Worm (Caenorhabditis elegans) whole organism, early embryonic: Measurements from ENCODE around the gene C06E1.1.

Experiments used
- B0310.2 ChIP-seq: sonication (generic microtip); optimal IDR thresholded peaks from 2 replicates; lab custom pipeline; 2016; ENCODE audit warnings: mild to moderate bottlenecking, missing genetic modification characterization, missing compliant biosample characterization
- F13C5.2 ChIP-seq: sonication (generic microtip); optimal IDR thresholded peaks from 2 replicates; lab custom pipeline; 2017; ENCODE audit warnings: mild to moderate bottlenecking, missing genetic modification characterization, inconsistent platforms, missing compliant biosample characterization
- aly-1 ChIP-seq: sonication (generic microtip); optimal IDR thresholded peaks from 2 replicates; lab custom pipeline; 2016; ENCODE audit warnings: missing genetic modification characterization, missing compliant biosample characterization
- ama-1 ChIP-seq: fragments of 150-350 bp; optimal IDR thresholded peaks from 2 replicates; lab custom pipeline; 2014
- ceh-13 ChIP-seq: fragments of 200-800 bp; sonication (Bioruptor generic); optimal IDR thresholded peaks from 2 replicates; lab custom pipeline; 2018; ENCODE audit warnings: mild to moderate bottlenecking, missing genetic modification characterization, missing compliant biosample characterization
- ceh-36 ChIP-seq: sonication (generic microtip); optimal IDR thresholded peaks from 2 replicates; lab custom pipeline; 2016; ENCODE audit warnings: missing genetic modification characterization, inconsistent platforms, missing compliant biosample characterization
- ets-7 ChIP-seq: sonication (generic microtip); optimal IDR thresholded peaks from 2 replicates; lab custom pipeline; 2016; ENCODE audit warnings: missing genotype, missing genetic modification characterization, missing compliant biosample characterization
- flt-1 ChIP-seq: fragments of 200-800 bp; sonication (Bioruptor generic); IDR thresholded peaks from 2 replicates; pipeline ENCODE4 v1.3.6; 2022; ENCODE audit warnings: missing genetic modification characterization, missing compliant biosample characterization
- hmbx-1 ChIP-seq: sonication (generic microtip); optimal IDR thresholded peaks from 2 replicates; lab custom pipeline; 2016; ENCODE audit warnings: mild to moderate bottlenecking, missing genetic modification characterization, missing compliant biosample characterization
- hmg-4 ChIP-seq: fragments of 200-800 bp; sonication (Bioruptor generic); optimal IDR thresholded peaks from 2 replicates; lab custom pipeline; 2018; ENCODE audit warnings: mild to moderate bottlenecking, missing genetic modification characterization, missing compliant biosample characterization
- hnd-1 ChIP-seq: sonication (generic microtip); optimal IDR thresholded peaks from 2 replicates; lab custom pipeline; 2016; ENCODE audit warnings: missing genetic modification characterization, missing compliant biosample characterization
- pes-1 ChIP-seq: fragments of 200-800 bp; sonication (Bioruptor generic); IDR thresholded peaks from 2 replicates; pipeline ENCODE4 v1.3.6; 2022; ENCODE audit warnings: missing genetic modification reagents, missing genetic modification characterization, missing compliant biosample characterization
- scrt-1 ChIP-seq: fragments of 200-800 bp; sonication (Bioruptor generic); IDR thresholded peaks from 2 replicates; pipeline ENCODE4 v1.3.6; 2022; ENCODE audit warnings: missing genetic modification characterization, missing compliant biosample characterization
- sea-1 ChIP-seq: fragments of 200-800 bp; sonication (Bioruptor generic); conservative IDR thresholded peaks from 2 replicates; pipeline ENCODE4 v1.3.6; 2022; ENCODE audit warnings: missing genetic modification characterization, missing compliant biosample characterization
- tbx-11 ChIP-seq: fragments of 200-800 bp; sonication (Bioruptor generic); IDR thresholded peaks from 2 replicates; pipeline ENCODE4 v1.3.6; 2022; ENCODE audit warnings: missing genetic modification characterization, missing compliant biosample characterization
- tbx-37 ChIP-seq: fragments of 200-800 bp; sonication (Bioruptor generic); conservative IDR thresholded peaks from 2 replicates; pipeline ENCODE4 v1.3.6; 2022; ENCODE audit warnings: missing genetic modification reagents, missing genetic modification characterization, missing compliant biosample characterization
- tra-4 ChIP-seq: sonication (generic microtip); optimal IDR thresholded peaks from 2 replicates; lab custom pipeline; 2017; ENCODE audit warnings: missing genetic modification characterization, missing compliant biosample characterization

Gene C06E1.1

DNA sequence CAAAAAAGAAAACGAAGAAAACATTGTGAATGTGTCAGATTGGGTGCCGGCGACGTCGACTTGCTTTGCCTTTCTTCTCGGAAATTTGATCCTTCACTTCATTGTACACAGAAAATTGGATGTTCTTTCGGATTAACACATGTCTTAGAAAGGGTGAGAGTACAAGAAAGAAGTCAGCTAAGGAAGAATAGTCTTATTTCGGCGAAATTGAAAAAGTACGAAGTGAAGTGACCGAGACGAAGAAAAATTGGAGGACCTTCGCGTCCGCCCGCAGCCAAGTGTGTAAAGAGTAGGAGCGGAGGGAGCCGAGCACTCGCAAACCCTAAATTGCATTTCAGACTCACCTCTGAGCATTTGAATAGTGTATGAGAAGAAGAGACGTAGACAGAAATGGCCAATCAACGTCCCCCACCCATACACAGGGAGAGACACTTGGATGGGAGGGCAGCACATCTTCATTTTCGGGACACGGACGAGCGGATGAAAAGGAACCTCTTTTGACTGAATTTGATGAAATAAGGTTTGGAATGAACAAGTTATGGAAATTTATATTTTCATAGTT, 17.0 kb upstream of the C06E1.1 start, which contains the start of gene glr-1:
TSS of gene glr-1 (minus strand) at position 51 of the 562 bp plus-strand sequence.
- TF ChIP-seq hmbx-1 (tag; lab: Kevin White, UChicago) = no peak
- TF ChIP-seq ama-1 (lab: Kevin White, UChicago) = no peak
- TF ChIP-seq tra-4 = no peak
- no peak for TF ChIP-seq ceh-36 (tag; lab: Kevin White, UChicago)
- no peak for TF ChIP-seq pes-1 (GFP tag; lab: Robert Waterston, UW)
- TF ChIP-seq tbx-37 (GFP tag; lab: Robert Waterston, UW) = no peak
- TF ChIP-seq tbx-11 (GFP tag; lab: Robert Waterston, UW) = no peak
- no peak for TF ChIP-seq hnd-1
- no peak for TF ChIP-seq scrt-1 (GFP tag; lab: Robert Waterston, UW)
- no peak for TF ChIP-seq B0310.2 (tag; lab: Kevin White, UChicago)
- no peak for TF ChIP-seq hmg-4 (GFP tag; lab: Kevin White, UChicago)
- no peak for TF ChIP-seq F13C5.2 (tag; lab: Kevin White, UChicago)
- TF ChIP-seq ceh-13 (GFP tag; lab: Kevin White, UChicago) = no peak
- TF ChIP-seq ets-7 = no peak
- no peak for TF ChIP-seq aly-1 (tag; lab: Kevin White, UChicago)

DNA sequence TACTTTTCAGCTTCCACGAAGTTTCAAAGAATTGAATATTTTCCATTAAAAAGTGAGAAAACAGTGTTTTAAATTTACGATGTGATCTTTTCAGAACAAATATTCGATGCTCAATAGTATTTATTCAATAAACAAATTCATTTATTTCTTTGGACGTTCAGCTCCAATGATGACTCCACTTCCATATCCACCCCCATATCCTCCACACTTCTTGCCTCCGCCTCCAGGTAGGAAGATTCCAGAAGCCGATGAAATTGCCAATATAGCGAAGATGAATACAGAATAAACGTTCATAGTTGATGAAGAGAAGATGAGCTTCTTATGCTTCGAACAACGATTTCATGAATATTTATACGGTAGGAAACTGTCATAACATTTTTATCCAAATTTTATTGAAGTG, 16.4 kb upstream of the C06E1.1 start, which contains the start of gene fip-3:
TSS of gene fip-3 (minus strand) at position 294 of the 400 bp plus-strand sequence.
- TF ChIP-seq F13C5.2 (tag; lab: Kevin White, UChicago) = no peak
- no peak for TF ChIP-seq B0310.2 (tag; lab: Kevin White, UChicago)
- no peak for TF ChIP-seq hmbx-1 (tag; lab: Kevin White, UChicago)
- no peak for TF ChIP-seq hnd-1
- no peak for TF ChIP-seq ama-1 (lab: Kevin White, UChicago)
- TF ChIP-seq tbx-37 (GFP tag; lab: Robert Waterston, UW) = no peak

DNA sequence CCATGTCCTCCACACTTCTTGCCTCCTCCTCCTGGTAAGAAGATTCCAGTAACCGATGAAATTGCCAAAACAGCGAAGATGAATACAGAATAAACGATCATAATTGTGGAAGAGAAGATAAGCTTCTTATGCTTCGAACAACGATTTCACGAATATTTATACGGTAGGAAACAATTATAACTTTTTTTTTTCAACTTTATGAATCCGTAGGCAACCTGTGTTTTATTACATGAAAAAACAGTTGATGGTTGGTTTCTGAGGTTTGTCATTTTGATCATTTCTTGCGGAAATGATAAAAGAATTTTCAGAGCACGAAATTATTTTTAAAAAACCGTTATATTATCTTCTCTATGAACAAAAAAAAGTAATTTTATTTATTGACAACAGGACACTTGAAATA, 14.8 kb upstream of the C06E1.1 start, which contains the start of gene fipr-16:
TSS of gene fipr-16 (minus strand) at position 101 of the 400 bp plus-strand sequence.
- TF ChIP-seq tra-4 (no peak), flt-1 (GFP tag; lab: Robert Waterston, UW) (no peak), aly-1 (tag; lab: Kevin White, UChicago) (no peak), ceh-36 (tag; lab: Kevin White, UChicago) (no peak), tbx-37 (GFP tag; lab: Robert Waterston, UW) (no peak), scrt-1 (GFP tag; lab: Robert Waterston, UW) (no peak), sea-1 (no peak), ama-1 (lab: Kevin White, UChicago) (no peak), ceh-13 (GFP tag; lab: Kevin White, UChicago) (no peak), hmbx-1 (tag; lab: Kevin White, UChicago) (no peak), pes-1 (GFP tag; lab: Robert Waterston, UW) (no peak), hnd-1 (no peak), ets-7 (no peak), F13C5.2 (tag; lab: Kevin White, UChicago) (no peak), tbx-11 (GFP tag; lab: Robert Waterston, UW) (no peak), hmg-4 (GFP tag; lab: Kevin White, UChicago) (no peak), B0310.2 (tag; lab: Kevin White, UChicago) (no peak)

DNA sequence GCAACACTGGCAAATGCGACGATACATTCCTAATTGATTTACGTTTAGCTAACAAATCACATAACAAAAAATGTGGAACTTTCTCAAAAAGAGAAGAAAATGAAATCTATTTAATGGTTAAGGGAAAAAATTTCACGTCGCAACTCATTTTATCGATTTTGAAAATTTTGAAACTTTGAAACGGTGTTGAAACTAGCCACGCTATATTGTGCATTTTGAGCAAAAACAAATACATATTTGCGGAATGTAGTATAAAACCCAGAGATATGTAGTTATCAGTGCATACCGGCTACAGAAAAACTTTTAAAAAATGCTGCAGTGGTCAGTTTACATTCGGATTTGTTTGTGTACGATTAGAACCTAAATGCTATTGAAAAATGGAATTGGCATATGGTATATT, 12.0 kb upstream of the C06E1.1 start, which contains the start of gene C06E1.7:
TSS of gene C06E1.7 (minus strand) at position 101 of the 400 bp plus-strand sequence.
- no peak for TF ChIP-seq ceh-13 (GFP tag; lab: Kevin White, UChicago)
- no peak for TF ChIP-seq tbx-37 (GFP tag; lab: Robert Waterston, UW)
- no peak for TF ChIP-seq scrt-1 (GFP tag; lab: Robert Waterston, UW)
- no peak for TF ChIP-seq hmg-4 (GFP tag; lab: Kevin White, UChicago)
- TF ChIP-seq ets-7 = no peak
- TF ChIP-seq sea-1 = no peak
- TF ChIP-seq tbx-11 (GFP tag; lab: Robert Waterston, UW) = no peak
- no peak for TF ChIP-seq tra-4
- no peak for TF ChIP-seq hmbx-1 (tag; lab: Kevin White, UChicago)
- no peak for TF ChIP-seq hnd-1
- no peak for TF ChIP-seq flt-1 (GFP tag; lab: Robert Waterston, UW)
- TF ChIP-seq pes-1 (GFP tag; lab: Robert Waterston, UW) = no peak
- TF ChIP-seq ama-1 (lab: Kevin White, UChicago) = no peak
- no peak for TF ChIP-seq aly-1 (tag; lab: Kevin White, UChicago)
- no peak for TF ChIP-seq F13C5.2 (tag; lab: Kevin White, UChicago)
- TF ChIP-seq ceh-36 (tag; lab: Kevin White, UChicago) = no peak
- no peak for TF ChIP-seq B0310.2 (tag; lab: Kevin White, UChicago)

DNA sequence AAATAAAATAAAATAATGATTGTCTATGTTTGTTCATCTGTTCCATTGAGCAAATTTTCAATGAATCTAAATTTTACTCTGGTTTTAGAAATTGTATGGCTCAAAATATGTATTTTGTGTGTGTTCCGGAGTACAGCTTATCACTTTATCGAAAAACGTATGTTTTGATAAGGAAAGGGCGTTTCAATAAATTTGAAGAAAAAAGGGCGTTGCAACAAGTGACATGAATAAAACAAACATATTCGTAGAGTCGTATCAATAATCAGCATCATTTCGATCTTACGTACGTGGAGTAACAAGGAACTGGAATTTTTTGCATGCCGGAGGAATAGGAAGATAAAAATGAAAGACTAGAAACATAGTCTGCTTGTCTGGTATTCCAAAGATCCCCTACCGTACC, 11.5 kb upstream of the C06E1.1 start:
- TF ChIP-seq tra-4 (no peak), hmbx-1 (tag; lab: Kevin White, UChicago) (no peak), B0310.2 (tag; lab: Kevin White, UChicago) (no peak), ama-1 (lab: Kevin White, UChicago) (no peak), tbx-37 (GFP tag; lab: Robert Waterston, UW) (no peak), sea-1 (no peak), hnd-1 (no peak), ceh-13 (GFP tag; lab: Kevin White, UChicago) (no peak), tbx-11 (GFP tag; lab: Robert Waterston, UW) (no peak), ceh-36 (tag; lab: Kevin White, UChicago) (no peak), pes-1 (GFP tag; lab: Robert Waterston, UW) (no peak), hmg-4 (GFP tag; lab: Kevin White, UChicago) (no peak), aly-1 (tag; lab: Kevin White, UChicago) (no peak), flt-1 (GFP tag; lab: Robert Waterston, UW) (no peak), F13C5.2 (tag; lab: Kevin White, UChicago) (no peak), ets-7 (no peak), scrt-1 (GFP tag; lab: Robert Waterston, UW) (no peak)

DNA sequence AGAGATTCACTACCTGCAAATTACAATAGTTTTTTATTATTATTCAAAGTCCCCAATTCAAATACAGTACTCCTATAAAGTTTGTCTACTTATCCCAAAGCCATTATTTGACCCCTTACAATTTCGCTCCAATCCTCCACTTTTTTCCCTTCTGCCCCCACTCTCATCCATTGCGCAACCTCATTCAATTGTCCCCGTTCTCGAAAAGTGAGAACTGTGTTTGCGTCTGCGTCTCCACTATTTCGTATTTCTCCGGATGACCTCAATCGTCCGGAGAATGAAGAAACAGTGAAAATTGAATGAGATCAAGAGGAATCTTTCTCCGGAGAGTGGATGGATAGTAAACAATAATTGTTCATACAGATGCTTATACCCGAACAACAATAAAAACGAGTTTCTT, 8.9 kb upstream of the C06E1.1 start:
- no peak for TF ChIP-seq ceh-13 (GFP tag; lab: Kevin White, UChicago)
- no peak for TF ChIP-seq hmg-4 (GFP tag; lab: Kevin White, UChicago)
- TF ChIP-seq F13C5.2 (tag; lab: Kevin White, UChicago) = no peak
- TF ChIP-seq ets-7 = no peak
- no peak for TF ChIP-seq scrt-1 (GFP tag; lab: Robert Waterston, UW)
- TF ChIP-seq ceh-36 (tag; lab: Kevin White, UChicago) = no peak
- TF ChIP-seq flt-1 (GFP tag; lab: Robert Waterston, UW) = no peak
- no peak for TF ChIP-seq ama-1 (lab: Kevin White, UChicago)
